Fruit fly (Drosophila melanogaster) whole organism, embryonic: Measurements from ENCODE around the gene Fas1.

ENCODE experiments used
- ATbp ChIP-seq: fragments of 200-800 bp; sonication (Bioruptor generic); optimal IDR thresholded peaks from 2 replicates; lab custom pipeline; 2017; ENCODE audit warnings: missing biosample characterization, mild to moderate bottlenecking, missing genetic modification characterization, missing genetic modification reagents
- Blimp-1 ChIP-seq: fragments of 200-800 bp; sonication (Bioruptor generic); optimal IDR thresholded peaks from 3 replicates; lab custom pipeline; 2018; ENCODE audit warnings: missing biosample characterization, missing genetic modification characterization, mild to moderate bottlenecking, moderate library complexity, missing genetic modification reagents
- CG12155 ChIP-seq: fragments of 200-800 bp; sonication (Bioruptor generic); optimal IDR thresholded peaks from 3 replicates; lab custom pipeline; 2016; ENCODE audit warnings: missing biosample characterization, missing genetic modification characterization
- CG12299 ChIP-seq: fragments of 200-800 bp; sonication (Bioruptor generic); optimal IDR thresholded peaks from 2 replicates; lab custom pipeline; 2018; ENCODE audit warnings: missing biosample characterization, mild to moderate bottlenecking, missing genetic modification characterization
- CG15601 ChIP-seq: fragments of 200-800 bp; sonication (Bioruptor generic); optimal IDR thresholded peaks from 3 replicates; lab custom pipeline; 2019; ENCODE audit warnings: missing biosample characterization, mild to moderate bottlenecking, missing genetic modification characterization, moderate library complexity
- CG17912 ChIP-seq: fragments of 200-800 bp; sonication (Bioruptor generic); optimal IDR thresholded peaks from 2 replicates; lab custom pipeline; 2018; ENCODE audit warnings: missing biosample characterization, mild to moderate bottlenecking, missing genetic modification characterization
- CG2678 ChIP-seq: fragments of 200-800 bp; sonication (Bioruptor generic); optimal IDR thresholded peaks from 3 replicates; lab custom pipeline; 2019; ENCODE audit warnings: missing biosample characterization, mild to moderate bottlenecking, missing genetic modification characterization, moderate library complexity
- CG3065 ChIP-seq: fragments of 200-800 bp; sonication (Bioruptor generic); optimal IDR thresholded peaks from 2 replicates; lab custom pipeline; 2016; ENCODE audit warnings: missing biosample characterization, missing genetic modification characterization
- CG34376 ChIP-seq: fragments of 200-800 bp; sonication (Bioruptor generic); optimal IDR thresholded peaks from 2 replicates; lab custom pipeline; 2018; ENCODE audit warnings: missing biosample characterization, mild to moderate bottlenecking, missing genetic modification characterization
- CG4328 ChIP-seq: fragments of 200-800 bp; sonication (Bioruptor generic); optimal IDR thresholded peaks from 3 replicates; lab custom pipeline; 2017; ENCODE audit warnings: missing biosample characterization, missing genetic modification reagents, missing genetic modification characterization
- CG6854 ChIP-seq: fragments of 200-800 bp; sonication (Bioruptor generic); optimal IDR thresholded peaks from 3 replicates; lab custom pipeline; 2017; ENCODE audit warnings: missing biosample characterization, mild to moderate bottlenecking, missing genetic modification characterization
- CG7372 ChIP-seq: fragments of 200-800 bp; sonication (Bioruptor generic); IDR thresholded peaks from 2 replicates; pipeline ENCODE4 v1.3.6; 2022; ENCODE audit warnings: missing biosample characterization, missing genetic modification characterization
- D19B ChIP-seq: fragments of 200-800 bp; sonication (Bioruptor generic); optimal IDR thresholded peaks from 2 replicates; lab custom pipeline; 2017; ENCODE audit warnings: missing biosample characterization, mild to moderate bottlenecking, missing genetic modification characterization
- Dek ChIP-seq: fragments of 200-800 bp; sonication (Bioruptor generic); optimal IDR thresholded peaks from 3 replicates; lab custom pipeline; 2019; ENCODE audit warnings: missing biosample characterization, mild to moderate bottlenecking, missing genetic modification characterization, moderate library complexity
- Dfd ChIP-seq, 2 experiments: fragments of >200 bp; optimal IDR thresholded peaks; 2 replicates each; lab custom pipeline; 2017; ENCODE audit warnings: missing biosample characterization in 2 of 2, missing genetic modification characterization in 2 of 2
- E2f2 ChIP-seq: fragments of 200-800 bp; sonication (Bioruptor generic); IDR thresholded peaks from 2 replicates; pipeline ENCODE4 v1.3.6; 2022; ENCODE audit warnings: missing biosample characterization, missing genetic modification characterization
- Eip74EF ChIP-seq, 2 experiments: fragments of 200-800 bp in 1 of 2; fragments of >200 bp in 1 of 2; sonication (Bioruptor generic) in 1 of 2; optimal IDR thresholded peaks; 2 replicates each; lab custom pipeline; 2017 to 2019; ENCODE audit warnings: missing biosample characterization in 2 of 2, missing genetic modification characterization in 2 of 2, mild to moderate bottlenecking in 1 of 2, moderate library complexity in 1 of 2
- HLH4C ChIP-seq: fragments of 200-800 bp; sonication (Bioruptor generic); IDR thresholded peaks from 3 replicates; pipeline ENCODE4 v1.3.6; 2022; ENCODE audit warnings: missing biosample characterization, missing genetic modification characterization; ENCODE audit not compliant: partially characterized antibody
- HmgZ ChIP-seq: fragments of 200-800 bp; sonication (Bioruptor generic); optimal IDR thresholded peaks from 2 replicates; lab custom pipeline; 2018; ENCODE audit warnings: missing biosample characterization, mild to moderate bottlenecking, missing genetic modification characterization
- MESR4 ChIP-seq: fragments of 200-800 bp; sonication (Bioruptor generic); optimal IDR thresholded peaks from 2 replicates; lab custom pipeline; 2018; ENCODE audit warnings: missing biosample characterization, mild to moderate bottlenecking, missing genetic modification characterization, moderate library complexity
- Neu2 ChIP-seq: fragments of 200-800 bp; sonication (Bioruptor generic); optimal IDR thresholded peaks from 3 replicates; lab custom pipeline; 2016; ENCODE audit warnings: missing biosample characterization, missing genetic modification characterization, borderline replicate concordance
- Nf-YA ChIP-seq: fragments of 200-800 bp; sonication (Bioruptor generic); IDR thresholded peaks from 2 replicates; pipeline ENCODE4 v1.3.6; 2022; ENCODE audit warnings: missing biosample characterization, missing genetic modification characterization
- NfI ChIP-seq: fragments of 200-800 bp; sonication (Bioruptor generic); optimal IDR thresholded peaks from 3 replicates; lab custom pipeline; 2018; ENCODE audit warnings: missing biosample characterization, mild to moderate bottlenecking, missing genetic modification characterization, moderate library complexity
- Sox100B ChIP-seq: fragments of 200-800 bp; sonication (Bioruptor generic); optimal IDR thresholded peaks from 3 replicates; lab custom pipeline; 2018; ENCODE audit warnings: missing biosample characterization, mild to moderate bottlenecking, missing genetic modification characterization
- Vsx1 ChIP-seq: fragments of 200-800 bp; sonication (Bioruptor generic); optimal IDR thresholded peaks from 2 replicates; lab custom pipeline; 2017; ENCODE audit warnings: missing biosample characterization, mild to moderate bottlenecking, missing genetic modification characterization, missing genetic modification reagents
- YL-1 ChIP-seq: fragments of 200-800 bp; sonication (Bioruptor generic); optimal IDR thresholded peaks from 3 replicates; lab custom pipeline; 2017; ENCODE audit warnings: missing biosample characterization, mild to moderate bottlenecking, missing genetic modification characterization
- amos ChIP-seq: fragments of 200-800 bp; sonication (Bioruptor generic); IDR thresholded peaks from 2 replicates; pipeline ENCODE4 v1.3.6; 2022; ENCODE audit warnings: missing biosample characterization, missing genetic modification characterization; ENCODE audit not compliant: partially characterized antibody
- ara ChIP-seq: fragments of 200-800 bp; sonication (Bioruptor generic); IDR thresholded peaks from 2 replicates; pipeline ENCODE4 v1.3.6; 2022; ENCODE audit warnings: missing biosample characterization, missing genetic modification characterization
- bowl ChIP-seq: fragments of 200-800 bp; sonication (Bioruptor generic); IDR thresholded peaks from 2 replicates; pipeline ENCODE4 v1.3.6; 2022; ENCODE audit warnings: missing biosample characterization, missing genetic modification characterization
- btn ChIP-seq: fragments of 200-800 bp; sonication (Bioruptor generic); optimal IDR thresholded peaks from 2 replicates; lab custom pipeline; 2016; ENCODE audit warnings: missing biosample characterization, missing genetic modification characterization
- caup ChIP-seq: fragments of 200-800 bp; sonication (Bioruptor generic); optimal IDR thresholded peaks from 3 replicates; lab custom pipeline; 2017; ENCODE audit warnings: missing biosample characterization, mild to moderate bottlenecking, missing genetic modification characterization, moderate library complexity; ENCODE audit not compliant: severe bottlenecking
- cwo ChIP-seq: fragments of 200-800 bp; sonication (Bioruptor generic); optimal IDR thresholded peaks from 3 replicates; lab custom pipeline; 2017; ENCODE audit warnings: missing biosample characterization, missing genetic modification characterization, mild to moderate bottlenecking, moderate library complexity, missing genetic modification reagents
- dmrt99B ChIP-seq: fragments of 200-800 bp; sonication (Bioruptor generic); optimal IDR thresholded peaks from 2 replicates; lab custom pipeline; 2018; ENCODE audit warnings: missing biosample characterization, mild to moderate bottlenecking, missing genetic modification characterization, moderate library complexity
- eve ChIP-seq, 2 experiments: fragments of >200 bp; optimal IDR thresholded peaks; 2 replicates each; lab custom pipeline; 2017; ENCODE audit warnings: missing biosample characterization in 2 of 2, missing genetic modification characterization in 2 of 2
- fd102C ChIP-seq: fragments of 200-800 bp; sonication (Bioruptor generic); optimal IDR thresholded peaks from 2 replicates; lab custom pipeline; 2018; ENCODE audit warnings: missing biosample characterization, mild to moderate bottlenecking, missing genetic modification characterization, moderate library complexity
- fd3F ChIP-seq: fragments of 200-800 bp; sonication (Bioruptor generic); optimal IDR thresholded peaks from 2 replicates; lab custom pipeline; 2018; ENCODE audit warnings: missing biosample characterization, mild to moderate bottlenecking, missing genetic modification characterization, moderate library complexity
- fd64A ChIP-seq: fragments of 200-800 bp; sonication (Bioruptor generic); optimal IDR thresholded peaks from 3 replicates; lab custom pipeline; 2018; ENCODE audit warnings: missing biosample characterization, mild to moderate bottlenecking, missing genetic modification characterization
- ftz-f1 ChIP-seq: fragments of 200-800 bp; sonication (Bioruptor generic); optimal IDR thresholded peaks from 2 replicates; lab custom pipeline; 2016; ENCODE audit warnings: missing biosample characterization, missing genetic modification characterization
- h ChIP-seq: fragments of >200 bp; optimal IDR thresholded peaks from 2 replicates; lab custom pipeline; 2017
- kni ChIP-seq: fragments of 200-800 bp; sonication (Bioruptor generic); optimal IDR thresholded peaks from 3 replicates; lab custom pipeline; 2017; ENCODE audit warnings: mild to moderate bottlenecking, missing biosample characterization, missing genetic modification reagents, missing genetic modification characterization
- nerfin-1 ChIP-seq: fragments of 200-800 bp; sonication (Bioruptor generic); optimal IDR thresholded peaks from 3 replicates; lab custom pipeline; 2019; ENCODE audit warnings: missing biosample characterization, mild to moderate bottlenecking, missing genetic modification characterization, moderate library complexity
- nerfin-2 ChIP-seq: fragments of 200-800 bp; sonication (Bioruptor generic); IDR thresholded peaks from 2 replicates; pipeline ENCODE4 v1.3.6; 2022; ENCODE audit warnings: missing biosample characterization, missing genetic modification characterization; ENCODE audit not compliant: partially characterized antibody
- pfk ChIP-seq: fragments of 200-800 bp; sonication (Bioruptor generic); optimal IDR thresholded peaks from 2 replicates; lab custom pipeline; 2018; ENCODE audit warnings: missing biosample characterization, mild to moderate bottlenecking, missing genetic modification characterization, moderate library complexity
- sens-2 ChIP-seq: fragments of 200-800 bp; sonication (Bioruptor generic); IDR thresholded peaks from 2 replicates; pipeline ENCODE4 v1.3.6; 2022; ENCODE audit warnings: missing biosample characterization, missing genetic modification characterization
- sisA ChIP-seq: fragments of 200-800 bp; sonication (Bioruptor generic); IDR thresholded peaks from 2 replicates; pipeline ENCODE4 v1.3.6; 2022; ENCODE audit warnings: missing biosample characterization, missing genetic modification characterization
- slou ChIP-seq: fragments of 200-800 bp; sonication (Bioruptor generic); optimal IDR thresholded peaks from 3 replicates; lab custom pipeline; 2016; ENCODE audit warnings: missing biosample characterization, missing genetic modification characterization
- stwl ChIP-seq: fragments of 200-800 bp; sonication (Bioruptor generic); optimal IDR thresholded peaks from 3 replicates; lab custom pipeline; 2018; ENCODE audit warnings: missing biosample characterization, mild to moderate bottlenecking, missing genetic modification characterization, moderate library complexity
- sug ChIP-seq: fragments of 200-800 bp; optimal IDR thresholded peaks from 2 replicates; lab custom pipeline; 2019; ENCODE audit warnings: missing biosample characterization, mild to moderate bottlenecking, missing genetic modification characterization, moderate library complexity
- zfh2 ChIP-seq: fragments of 200-800 bp; sonication (Bioruptor generic); optimal IDR thresholded peaks from 2 replicates; lab custom pipeline; 2016; ENCODE audit warnings: missing biosample characterization, missing genetic modification characterization

The Fas1 gene

DNA sequence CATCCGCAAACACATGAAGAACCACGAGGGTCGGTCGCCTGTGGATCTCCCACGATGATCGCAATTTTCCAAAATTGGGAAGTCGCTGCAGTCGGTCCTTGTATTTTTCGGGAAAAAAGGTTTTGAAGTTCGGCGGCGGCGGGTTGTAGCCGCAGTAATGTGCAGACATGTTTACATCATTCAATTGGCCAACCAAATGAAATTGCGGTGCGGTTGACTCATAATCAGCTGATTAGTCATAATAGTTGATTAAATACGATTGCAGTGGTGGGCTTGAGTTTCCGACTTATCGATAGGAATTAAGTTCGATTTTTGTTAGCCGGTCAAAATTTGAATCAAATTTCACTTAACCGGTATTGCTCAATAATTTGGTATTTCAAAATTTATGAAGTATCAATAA is 27.1 kb downstream of the Fas1 start, which contains the start of gene CG14907 (continued):
- TF ChIP-seq caup (GFP tag; lab: Kevin White, UChicago) (no peak), eve (GFP tag; optimal IDR thresholded peaks at IDR 0.05; lab: Kevin White, UChicago) (no peak), Dfd (GFP tag; optimal IDR thresholded peaks at IDR 0.05; lab: Kevin White, UChicago) (no peak), ara (GFP tag; lab: Robert Waterston, UW) (no peak), D19B (GFP tag; lab: Kevin White, UChicago) (no peak), sens-2 (GFP tag; lab: Robert Waterston, UW) (no peak), Dek (no peak), CG7372 (GFP tag; lab: Robert Waterston, UW) (no peak), h (no peak), slou (GFP tag; lab: Kevin White, UChicago) (no peak), CG2678 (no peak), MESR4 (GFP tag; lab: Kevin White, UChicago) (peak; percentile 68), fd102C (no peak), nerfin-2 (peak; percentile 65), CG6854 (no peak), CG17912 (GFP tag; lab: Kevin White, UChicago) (no peak), CG34376 (GFP tag; lab: Kevin White, UChicago) (peak; percentile 44), sisA (GFP tag; lab: Robert Waterston, UW) (no peak), CG12155 (GFP tag; lab: Kevin White, UChicago) (no peak), Nf-YA (0 out of 2 replicates have a peak, but pooled peaks have one; percentile 14)

DNA sequence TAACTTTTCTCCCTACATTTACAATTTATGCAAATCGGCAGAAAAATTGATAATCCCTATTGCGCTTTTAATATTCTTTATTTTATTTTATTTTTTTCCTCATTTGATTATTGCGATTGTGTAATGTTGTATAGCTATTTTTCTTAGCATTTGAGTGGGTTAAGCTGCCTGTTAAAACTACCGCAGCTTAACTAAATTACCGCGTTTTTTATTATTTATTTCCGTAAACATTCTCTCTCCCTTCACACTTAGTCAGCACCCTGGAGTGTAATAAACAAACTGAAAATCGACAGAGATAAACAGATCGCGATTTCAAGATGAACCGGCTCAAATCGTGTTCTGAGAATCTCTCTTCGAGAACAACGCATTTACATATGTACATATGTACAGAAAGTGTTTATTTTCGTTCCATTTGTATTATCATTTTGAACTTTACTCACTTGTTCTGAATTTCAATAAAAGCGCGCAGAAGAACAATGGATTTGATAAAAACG is 30.0 kb downstream of the Fas1 start:
- TF ChIP-seq CG4328: peak; percentile 39
- TF ChIP-seq sug (tag; lab: Kevin White, UChicago): peak; percentile 32
- peak; percentile 19 for TF ChIP-seq Blimp-1 (GFP tag; lab: Kevin White, UChicago)
- TF ChIP-seq Vsx1 (GFP tag; lab: Kevin White, UChicago): no peak
- peak; percentile 42; the same call in 1 of the 2 replicates for TF ChIP-seq ara (GFP tag; lab: Robert Waterston, UW)
- TF ChIP-seq bowl (GFP tag; lab: Robert Waterston, UW): no peak
- peak; percentile 40 for TF ChIP-seq CG12299
- TF ChIP-seq Neu2 (GFP tag; lab: Kevin White, UChicago): no peak
- TF ChIP-seq amos (GFP tag; lab: Robert Waterston, UW): peak; percentile 11; the same call in 1 of the 2 replicates
- peak; percentile 20 for TF ChIP-seq pfk
- TF ChIP-seq CG15601 (tag; lab: Kevin White, UChicago): peak; percentile 15
- peak; percentile 9 for TF ChIP-seq NfI
- TF ChIP-seq btn: no peak
- TF ChIP-seq ATbp: peak; percentile 4
- TF ChIP-seq kni (GFP tag; lab: Kevin White, UChicago): peak; percentile 63
- peak; percentile 15 for TF ChIP-seq fd64A (GFP tag; lab: Kevin White, UChicago)
- TF ChIP-seq CG34376 (GFP tag; lab: Kevin White, UChicago): peak; percentile 33
- TF ChIP-seq fd3F (GFP tag; lab: Kevin White, UChicago): peak; percentile 17
- no peak for TF ChIP-seq ftz-f1 (GFP tag; lab: Kevin White, UChicago)
- TF ChIP-seq HmgZ (tag; lab: Kevin White, UChicago): peak; percentile 21
- peak; percentile 12 for TF ChIP-seq nerfin-1
- peak; percentile 16 for TF ChIP-seq Sox100B (GFP tag; lab: Kevin White, UChicago)
- no peak for TF ChIP-seq stwl (tag; lab: Kevin White, UChicago)
- no peak for TF ChIP-seq dmrt99B (tag; lab: Kevin White, UChicago)
- no peak for TF ChIP-seq HLH4C (GFP tag; lab: Robert Waterston, UW)
- TF ChIP-seq cwo (GFP tag; lab: Kevin White, UChicago): no peak
- TF ChIP-seq zfh2 (GFP tag; lab: Kevin White, UChicago): no peak
- peak; percentile 21 for TF ChIP-seq YL-1
- TF ChIP-seq E2f2 (GFP tag; lab: Robert Waterston, UW): no peak
- peak in 1 of 2 experiments; percentile 75 for TF ChIP-seq Eip74EF (GFP tag; optimal IDR thresholded peaks at IDR 0.05; lab: Kevin White, UChicago)
- TF ChIP-seq CG3065 (GFP tag; lab: Kevin White, UChicago): no peak
